Worm (Caenorhabditis elegans) whole organism, young adult: ENCODE results near the gene acs-11.

Source experiments
- B0261.1 ChIP-seq: sonication (generic microtip); optimal IDR thresholded peaks from 2 replicates; lab custom pipeline; 2016; ENCODE audit warnings: mild to moderate bottlenecking, missing genetic modification characterization, moderate library complexity, missing compliant biosample characterization
- C06A6.2 ChIP-seq: fragments of 200-800 bp; sonication (Bioruptor generic); conservative IDR thresholded peaks from 2 replicates; pipeline ENCODE4 v1.3.6; 2022; ENCODE audit warnings: missing genetic modification characterization, missing compliant biosample characterization
- F10E7.11 ChIP-seq: sonication (generic microtip); optimal IDR thresholded peaks from 2 replicates; lab custom pipeline; 2017; ENCODE audit warnings: mild to moderate bottlenecking, missing genetic modification characterization, moderate library complexity, missing compliant biosample characterization
- F23B12.7 ChIP-seq: sonication (generic microtip); optimal IDR thresholded peaks from 2 replicates; lab custom pipeline; 2017; ENCODE audit warnings: missing genetic modification characterization, mild to moderate bottlenecking, missing compliant biosample characterization, antibody characterized with exemption, moderate library complexity; ENCODE audit not compliant: insufficient read depth
- F33H1.4 ChIP-seq: fragments of 200-800 bp; sonication (Bioruptor generic); IDR thresholded peaks from 2 replicates; pipeline ENCODE4 v1.3.6; 2022; ENCODE audit warnings: missing genetic modification reagents, missing genetic modification characterization, missing compliant biosample characterization
- F37B4.10 ChIP-seq: fragments of 200-800 bp; sonication (Bioruptor generic); IDR thresholded peaks from 2 replicates; pipeline ENCODE4 v1.3.6; 2022; ENCODE audit warnings: missing genetic modification characterization, missing compliant biosample characterization
- F55B11.4 ChIP-seq: sonication (generic microtip); optimal IDR thresholded peaks from 2 replicates; lab custom pipeline; 2016; ENCODE audit warnings: missing compliant biosample characterization, missing genetic modification characterization, borderline replicate concordance; ENCODE audit not compliant: insufficient read depth
- F57A8.1 ChIP-seq: fragments of 200-800 bp; sonication (Bioruptor generic); optimal IDR thresholded peaks from 2 replicates; lab custom pipeline; 2018; ENCODE audit warnings: mild to moderate bottlenecking, missing genetic modification characterization, moderate library complexity, missing compliant biosample characterization
- T07F8.4 ChIP-seq: sonication (generic microtip); optimal IDR thresholded peaks from 2 replicates; lab custom pipeline; 2016; ENCODE audit warnings: mild to moderate bottlenecking, missing genetic modification characterization, moderate library complexity, missing compliant biosample characterization
- T26A5.8 ChIP-seq: sonication (generic microtip); optimal IDR thresholded peaks from 2 replicates; lab custom pipeline; 2016; ENCODE audit warnings: missing genetic modification characterization, missing compliant biosample characterization
- ZK185.1 ChIP-seq: sonication (generic microtip); optimal IDR thresholded peaks from 2 replicates; lab custom pipeline; 2016; ENCODE audit warnings: mild to moderate bottlenecking, missing genetic modification characterization, missing compliant biosample characterization; ENCODE audit not compliant: poor library complexity, severe bottlenecking
- aptf-2 ChIP-seq: fragments of 200-800 bp; sonication (Bioruptor generic); conservative IDR thresholded peaks from 2 replicates; pipeline ENCODE4 v1.3.6; 2022; ENCODE audit warnings: missing genetic modification reagents, missing genetic modification characterization, missing compliant biosample characterization
- athp-1 ChIP-seq: sonication (generic microtip); optimal IDR thresholded peaks from 2 replicates; lab custom pipeline; 2017; ENCODE audit warnings: mild to moderate bottlenecking, missing genetic modification characterization, missing compliant biosample characterization
- attf-3 ChIP-seq: fragments of 200-800 bp; sonication (Bioruptor generic); conservative IDR thresholded peaks from 2 replicates; pipeline ENCODE4 v1.3.6; 2022; ENCODE audit warnings: missing genetic modification reagents, missing genetic modification characterization, missing compliant biosample characterization
- cebp-1 ChIP-seq, 2 experiments: fragments of 200-800 bp in 1 of 2; sonication (Bioruptor generic) in 1 of 2; sonication (generic microtip) in 1 of 2; IDR thresholded peaks in 1 of 2; optimal IDR thresholded peaks in 1 of 2; 2 replicates each; pipeline versions ENCODE4 v1.3.6 to Lab custom; 2017 to 2022; ENCODE audit warnings: missing compliant biosample characterization in 2 of 2, missing genetic modification characterization in 2 of 2, mild to moderate bottlenecking in 1 of 2, missing genetic modification reagents in 1 of 2, moderate library complexity in 1 of 2
- cebp-2 ChIP-seq: fragments of 200-800 bp; sonication (Bioruptor generic); IDR thresholded peaks from 2 replicates; pipeline ENCODE4 v1.3.6; 2022; ENCODE audit warnings: missing genetic modification characterization, missing compliant biosample characterization
- ceh-100 ChIP-seq: fragments of 200-800 bp; sonication (Bioruptor generic); IDR thresholded peaks from 2 replicates; pipeline ENCODE4 v1.3.6; 2022; ENCODE audit warnings: missing genetic modification reagents, missing genetic modification characterization, missing compliant biosample characterization
- ceh-40 ChIP-seq: fragments of 200-800 bp; sonication (Bioruptor generic); IDR thresholded peaks from 2 replicates; pipeline ENCODE4 v1.3.6; 2022; ENCODE audit warnings: missing genetic modification characterization, missing compliant biosample characterization
- chd-7 ChIP-seq: sonication (generic microtip); optimal IDR thresholded peaks from 2 replicates; lab custom pipeline; 2016; ENCODE audit warnings: mild to moderate bottlenecking, missing genetic modification characterization, moderate library complexity, missing compliant biosample characterization
- dpff-1 ChIP-seq: sonication (generic microtip); optimal IDR thresholded peaks from 2 replicates; lab custom pipeline; 2017; ENCODE audit warnings: mild to moderate bottlenecking, missing genetic modification characterization, missing compliant biosample characterization
- dpl-1 ChIP-seq: fragments of 150-350 bp; optimal IDR thresholded peaks from 2 replicates; lab custom pipeline; 2014; ENCODE audit warnings: missing biosample characterization, missing genetic modification reagents, missing genetic modification characterization
- ekl-4 ChIP-seq: fragments of 200-800 bp; sonication (Bioruptor generic); IDR thresholded peaks from 2 replicates; pipeline ENCODE4 v1.3.6; 2022; ENCODE audit warnings: missing genetic modification reagents, missing genetic modification characterization, missing compliant biosample characterization
- fkh-3 ChIP-seq: sonication (generic microtip); optimal IDR thresholded peaks from 2 replicates; lab custom pipeline; 2016; ENCODE audit warnings: mild to moderate bottlenecking, missing genetic modification characterization, missing compliant biosample characterization
- gei-17 ChIP-seq: fragments of 200-800 bp; sonication (Bioruptor generic); optimal IDR thresholded peaks from 2 replicates; lab custom pipeline; 2018; ENCODE audit warnings: mild to moderate bottlenecking, missing genetic modification characterization, missing compliant biosample characterization
- him-1 ChIP-seq: sonication (generic microtip); optimal IDR thresholded peaks from 2 replicates; lab custom pipeline; 2016; ENCODE audit warnings: missing genotype, missing genetic modification reagents, missing genetic modification characterization, missing compliant biosample characterization
- hsf-1 ChIP-seq: fragments of 200-800 bp; sonication (Bioruptor generic); IDR thresholded peaks from 2 replicates; pipeline ENCODE4 v1.3.6; 2022; ENCODE audit warnings: missing genetic modification reagents, missing genetic modification characterization, missing compliant biosample characterization
- lag-1 ChIP-seq: fragments of 200-800 bp; sonication (Bioruptor generic); IDR thresholded peaks from 2 replicates; pipeline ENCODE4 v1.3.6; 2022; ENCODE audit warnings: missing genetic modification reagents, missing genetic modification characterization, missing compliant biosample characterization
- let-607 ChIP-seq, 2 experiments: fragments of 200-800 bp in 1 of 2; sonication (Bioruptor generic) in 1 of 2; sonication (generic microtip) in 1 of 2; optimal IDR thresholded peaks; 2 replicates each; lab custom pipeline; 2016 to 2018; ENCODE audit warnings: mild to moderate bottlenecking in 2 of 2, missing compliant biosample characterization in 2 of 2, missing genetic modification characterization in 2 of 2, moderate library complexity in 2 of 2, missing genotype in 1 of 2
- lin-40 ChIP-seq: sonication (generic microtip); optimal IDR thresholded peaks from 2 replicates; lab custom pipeline; 2016; ENCODE audit warnings: missing genetic modification characterization, mild to moderate bottlenecking, missing compliant biosample characterization, missing genotype, missing genetic modification reagents
- lsl-1 ChIP-seq: fragments of 200-800 bp; sonication (Bioruptor generic); optimal IDR thresholded peaks from 2 replicates; lab custom pipeline; 2018; ENCODE audit warnings: mild to moderate bottlenecking, missing genetic modification characterization, moderate library complexity, missing compliant biosample characterization
- lsy-27 ChIP-seq: sonication (generic microtip); optimal IDR thresholded peaks from 2 replicates; lab custom pipeline; 2017; ENCODE audit warnings: missing genetic modification characterization, mild to moderate bottlenecking, missing compliant biosample characterization, antibody characterized with exemption, missing genotype, borderline replicate concordance; ENCODE audit not compliant: insufficient read depth
- madf-10 ChIP-seq: sonication (generic microtip); optimal IDR thresholded peaks from 2 replicates; lab custom pipeline; 2016; ENCODE audit warnings: mild to moderate bottlenecking, missing genetic modification characterization, missing compliant biosample characterization
- mxl-1 ChIP-seq: sonication (generic microtip); optimal IDR thresholded peaks from 2 replicates; lab custom pipeline; 2016; ENCODE audit warnings: missing genetic modification characterization, missing compliant biosample characterization
- nfya-1 ChIP-seq: sonication (generic microtip); optimal IDR thresholded peaks from 2 replicates; lab custom pipeline; 2017; ENCODE audit warnings: antibody characterized with exemption, missing compliant biosample characterization, missing genetic modification characterization, borderline replicate concordance; ENCODE audit not compliant: insufficient read depth
- nhr-120 ChIP-seq: fragments of 200-800 bp; sonication (Bioruptor generic); IDR thresholded peaks from 2 replicates; pipeline ENCODE4 v1.3.6; 2022; ENCODE audit warnings: missing genetic modification characterization, missing compliant biosample characterization
- nhr-179 ChIP-seq: sonication (generic microtip); optimal IDR thresholded peaks from 2 replicates; lab custom pipeline; 2016; ENCODE audit warnings: mild to moderate bottlenecking, missing genetic modification characterization, missing compliant biosample characterization
- nhr-27 ChIP-seq: fragments of 200-800 bp; sonication (Bioruptor generic); optimal IDR thresholded peaks from 2 replicates; lab custom pipeline; 2018; ENCODE audit warnings: mild to moderate bottlenecking, missing genetic modification characterization, moderate library complexity, missing compliant biosample characterization
- pbrm-1 ChIP-seq: fragments of 200-800 bp; sonication (Bioruptor generic); IDR thresholded peaks from 2 replicates; pipeline ENCODE4 v1.3.6; 2022; ENCODE audit warnings: missing genetic modification reagents, missing genetic modification characterization, missing compliant biosample characterization
- rec-8 ChIP-seq, 2 experiments: sonication (generic microtip); optimal IDR thresholded peaks; 2 replicates each; lab custom pipeline; 2016; ENCODE audit warnings: mild to moderate bottlenecking in 2 of 2, missing genetic modification characterization in 2 of 2, missing genetic modification reagents in 2 of 2, missing genotype in 2 of 2, missing biosample characterization in 1 of 2, missing compliant biosample characterization in 1 of 2, moderate library complexity in 1 of 2
- sptf-2 ChIP-seq: fragments of 200-800 bp; sonication (Bioruptor generic); optimal IDR thresholded peaks from 2 replicates; lab custom pipeline; 2018; ENCODE audit warnings: mild to moderate bottlenecking, missing genetic modification characterization, missing compliant biosample characterization
- tlf-1 ChIP-seq: fragments of 200-800 bp; sonication (Bioruptor generic); optimal IDR thresholded peaks from 2 replicates; lab custom pipeline; 2018; ENCODE audit warnings: mild to moderate bottlenecking, missing genetic modification characterization, missing compliant biosample characterization
- unc-62 ChIP-seq: fragments of 150-350 bp; optimal IDR thresholded peaks from 2 replicates; lab custom pipeline; 2014; ENCODE audit warnings: missing biosample characterization, missing genetic modification reagents, missing genetic modification characterization

acs-11 gene

DNA sequence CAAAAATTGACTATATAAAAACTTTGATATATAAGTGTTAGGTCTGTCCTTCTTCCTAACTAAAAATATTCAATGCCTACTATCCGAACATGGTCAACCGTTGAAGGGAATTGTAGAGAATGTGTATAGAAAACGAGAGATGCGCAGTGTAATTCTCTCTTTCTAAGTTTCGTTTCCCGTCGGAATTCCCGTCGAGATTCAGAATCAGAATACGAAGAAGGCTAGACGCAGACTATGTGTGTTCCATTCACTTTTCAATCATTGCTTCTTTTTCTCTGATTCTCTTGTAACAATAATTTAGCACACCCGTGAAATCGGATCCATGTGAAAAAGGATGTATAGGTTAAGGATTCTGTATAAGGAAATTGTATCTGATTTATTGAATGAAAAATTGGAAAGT is 7.5 kb upstream of the acs-11 start:
- TF ChIP-seq unc-62 (GFP tag; lab: Kevin White, UChicago) (no peak), F37B4.10 (GFP tag; lab: Robert Waterston, UW) (no peak), ekl-4 (GFP tag; lab: Robert Waterston, UW) (no peak), rec-8 (tag; optimal IDR thresholded peaks at IDR 0.05; lab: Kevin White, UChicago) (no peak), F55B11.4 (tag; lab: Kevin White, UChicago) (no peak), ZK185.1 (tag; lab: Kevin White, UChicago) (no peak), lin-40 (no peak), madf-10 (tag; lab: Kevin White, UChicago) (no peak)

DNA sequence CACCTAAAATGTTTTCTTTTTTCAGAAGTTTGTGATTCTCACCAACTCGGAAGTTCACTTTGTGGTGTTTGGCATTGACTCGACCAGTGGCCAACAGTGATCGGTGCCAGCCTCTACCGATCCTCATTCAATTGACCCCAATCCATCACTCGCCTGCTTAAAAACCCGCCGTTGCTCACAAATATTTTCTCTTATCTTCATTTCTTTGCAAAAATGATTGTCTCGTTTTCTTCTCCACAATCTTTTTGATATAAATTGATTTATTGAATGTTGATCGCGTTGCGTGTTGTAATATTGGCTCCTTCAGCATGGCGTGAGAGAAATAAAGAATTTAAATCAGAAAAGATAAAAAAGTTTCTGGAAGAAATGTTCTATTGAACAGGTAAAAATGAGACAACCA is 5.4 kb upstream of the acs-11 start:
- TF ChIP-seq B0261.1 (tag; lab: Kevin White, UChicago) (no peak), cebp-2 (no peak), mxl-1 (tag; lab: Kevin White, UChicago) (no peak), lsy-27 (tag; lab: Kevin White, UChicago) (no peak), attf-3 (GFP tag; lab: Robert Waterston, UW) (no peak), dpl-1 (GFP tag; lab: Kevin White, UChicago) (no peak), nhr-120 (no peak), C06A6.2 (GFP tag; lab: Robert Waterston, UW) (no peak), gei-17 (GFP tag; lab: Kevin White, UChicago) (no peak), dpff-1 (tag; lab: Kevin White, UChicago) (no peak), lsl-1 (GFP tag; lab: Kevin White, UChicago) (no peak), F55B11.4 (tag; lab: Kevin White, UChicago) (no peak), T26A5.8 (no peak), pbrm-1 (GFP tag; lab: Robert Waterston, UW) (no peak), nhr-27 (no peak), lag-1 (GFP tag; lab: Robert Waterston, UW) (no peak), sptf-2 (GFP tag; lab: Kevin White, UChicago) (no peak), fkh-3 (tag; lab: Kevin White, UChicago) (no peak), F33H1.4 (GFP tag; lab: Robert Waterston, UW) (no peak), ceh-40 (GFP tag; lab: Robert Waterston, UW) (no peak)

DNA sequence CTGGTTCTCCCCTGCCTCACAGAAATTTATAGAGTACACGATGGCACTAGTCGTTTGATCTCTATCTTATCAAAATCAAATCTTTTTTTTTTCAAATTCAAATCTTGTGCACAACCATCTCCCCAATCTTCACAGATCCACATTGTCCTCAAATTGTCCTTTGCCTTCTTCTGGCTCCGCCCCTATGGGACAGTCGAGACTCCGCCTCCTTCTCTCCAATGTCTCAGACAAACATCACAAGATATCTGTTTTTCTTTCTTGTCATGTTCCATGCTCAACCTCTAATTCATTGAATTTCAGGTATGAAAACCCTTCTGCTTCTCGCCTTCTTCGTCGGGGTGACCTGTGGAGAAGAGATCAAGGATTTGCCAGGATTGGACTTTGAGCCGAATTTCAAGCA is 4.6 kb upstream of the acs-11 start, which contains the start of gene ctsa-1.1:
ctsa-1.1 (plus strand) TSS at position 301 of the 400 bp plus-strand sequence.
- TF ChIP-seq cebp-1 (GFP tag; IDR thresholded peaks at IDR 0.05; lab: Robert Waterston, UW): no peak
- TF ChIP-seq cebp-1 (tag; optimal IDR thresholded peaks at IDR 0.05; lab: Kevin White, UChicago): no peak
- 0 out of 2 replicates have a peak, but pooled peaks have one; percentile 33 for TF ChIP-seq hsf-1

DNA sequence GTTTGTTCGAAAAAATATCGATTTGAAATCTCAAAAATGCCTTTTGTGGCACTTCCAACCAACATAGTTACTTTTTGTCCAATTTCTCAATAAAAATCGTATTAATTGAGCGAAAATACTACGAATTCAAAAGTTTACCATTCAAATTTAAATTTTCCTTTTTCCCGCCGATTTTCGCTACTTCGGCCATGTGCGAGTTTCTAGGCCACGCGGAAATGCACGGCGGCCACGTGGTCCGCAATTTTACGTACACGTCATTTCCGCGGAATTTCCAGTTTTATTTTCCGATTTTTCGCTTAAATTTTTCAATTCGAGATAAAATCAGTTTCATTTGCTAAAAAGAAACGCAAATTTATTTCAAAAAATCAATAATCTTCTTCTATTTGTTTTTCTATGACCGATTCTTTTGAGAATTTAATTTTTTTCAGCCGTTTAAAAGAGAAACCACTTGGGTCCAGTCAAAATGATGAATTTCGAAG is 1.9 kb upstream of the acs-11 start, which contains the start of gene eas-1:
eas-1 (plus strand) TSS at position 429 of the 479 bp plus-strand sequence.
- TF ChIP-seq madf-10 (tag; lab: Kevin White, UChicago): no peak
- peak; percentile 69 for TF ChIP-seq ceh-100
- no peak for TF ChIP-seq nhr-179 (tag; lab: Kevin White, UChicago)
- TF ChIP-seq aptf-2: peak; percentile 76; the same call in 1 of the 2 replicates
- TF ChIP-seq chd-7 (tag; lab: Kevin White, UChicago): peak; percentile 24
- TF ChIP-seq him-1 (tag; lab: Kevin White, UChicago): peak; percentile 61
- TF ChIP-seq nfya-1 (tag; lab: Kevin White, UChicago): no peak
- peak; percentile 33 for TF ChIP-seq athp-1 (tag; lab: Kevin White, UChicago)
- TF ChIP-seq ZK185.1 (tag; lab: Kevin White, UChicago): peak; percentile 84
- no peak for TF ChIP-seq T07F8.4
- peak; percentile 20 for TF ChIP-seq tlf-1 (GFP tag; lab: Kevin White, UChicago)
- peak; percentile 93 to 97 for TF ChIP-seq let-607 (tag; optimal IDR thresholded peaks at IDR 0.05; lab: Kevin White, UChicago)
- TF ChIP-seq F57A8.1 (GFP tag; lab: Kevin White, UChicago): no peak
- TF ChIP-seq F10E7.11 (tag; lab: Kevin White, UChicago): no peak
- TF ChIP-seq F23B12.7 (tag; lab: Kevin White, UChicago): peak; percentile 39
